Worm (Caenorhabditis elegans): ENCODE data around the gene Y32G9A.2.
A peak's percentile ranks its signal among the peaks of the same experiment; 100 is the strongest.

Y32G9A.2 gene

ce11 chrV:1920105-1920504, 1.8 kb downstream of the Y32G9A.2 start, which contains the start of gene Y32G9A.12:
TSS of gene Y32G9A.12 (minus strand) at chrV:1920205.
- TF ChIP-seq B0261.1 (tag; optimal IDR thresholded peaks at IDR 0.05): no peak
- no peak for TF ChIP-seq akir-1 (GFP tag; optimal IDR thresholded peaks at IDR 0.05)
- no peak for TF ChIP-seq nhr-179 (tag; optimal IDR thresholded peaks at IDR 0.05)
- TF ChIP-seq Y79H2A.3 (GFP tag; conservative IDR thresholded peaks at IDR 0.05): no peak
- TF ChIP-seq tlf-1 (GFP tag; optimal IDR thresholded peaks at IDR 0.05): no peak
- no peak for TF ChIP-seq K12H6.12 (tag; optimal IDR thresholded peaks at IDR 0.05)
- no peak for TF ChIP-seq xnd-1 (tag; optimal IDR thresholded peaks at IDR 0.05)
- no peak for TF ChIP-seq F55B11.4 (tag; optimal IDR thresholded peaks at IDR 0.05; ENCODE audit: borderline replicate concordance, insufficient read depth)
- no peak for TF ChIP-seq F49E8.2 (tag; optimal IDR thresholded peaks at IDR 0.05; ENCODE audit: insufficient read depth)
- TF ChIP-seq atf-7 (tag; optimal IDR thresholded peaks at IDR 0.05): no peak
- no peak for TF ChIP-seq madf-10 (tag; optimal IDR thresholded peaks at IDR 0.05)
- TF ChIP-seq tbp1 (GFP tag; optimal IDR thresholded peaks at IDR 0.05): no peak
- no peak for TF ChIP-seq sptf-2 (GFP tag; optimal IDR thresholded peaks at IDR 0.05)
- TF ChIP-seq let-607 (tag; optimal IDR thresholded peaks at IDR 0.05): no peak

ce11 chrV:1921321-1921720, 3.0 kb downstream of the Y32G9A.2 start, which contains the start of gene gst-37:
TSS of gene gst-37 (plus strand) at chrV:1921621.
- TF ChIP-seq Y53F4B.3 (GFP tag; IDR thresholded peaks at IDR 0.05): no peak
- no peak for TF ChIP-seq Y56A3A.18 (GFP tag; IDR thresholded peaks at IDR 0.05)
- no peak for TF ChIP-seq ceh-27 (GFP tag; optimal IDR thresholded peaks at IDR 0.05)
- TF ChIP-seq unc-130 (GFP tag; optimal IDR thresholded peaks at IDR 0.05): no peak
- no peak for TF ChIP-seq ztf-25 (GFP tag; IDR thresholded peaks at IDR 0.05)
- TF ChIP-seq ceh-58 (GFP tag; IDR thresholded peaks at IDR 0.05): no peak
- TF ChIP-seq let-607 (tag; optimal IDR thresholded peaks at IDR 0.05): no peak
- TF ChIP-seq dox-1 (GFP tag; IDR thresholded peaks at IDR 0.05): no peak
- no peak for TF ChIP-seq attf-3 (GFP tag; conservative IDR thresholded peaks at IDR 0.05)
- TF ChIP-seq attf-5 (GFP tag; optimal IDR thresholded peaks at IDR 0.05): no peak
- no peak for TF ChIP-seq mcd-1 (GFP tag; IDR thresholded peaks at IDR 0.05)
- no peak for TF ChIP-seq ets-4 (GFP tag; optimal IDR thresholded peaks at IDR 0.05)
- no peak for TF ChIP-seq mes-4 (tag; optimal IDR thresholded peaks at IDR 0.05)
- TF ChIP-seq C17E4.6 (GFP tag; IDR thresholded peaks at IDR 0.05): no peak
- TF ChIP-seq sptf-2 (GFP tag; optimal IDR thresholded peaks at IDR 0.05): no peak
- no peak for TF ChIP-seq attf-6 (GFP tag; IDR thresholded peaks at IDR 0.05)
- TF ChIP-seq F57C9.4 (tag; optimal IDR thresholded peaks at IDR 0.05): no peak
- TF ChIP-seq F52B5.7 (tag; optimal IDR thresholded peaks at IDR 0.05): no peak
- TF ChIP-seq lir-1 (GFP tag; conservative IDR thresholded peaks at IDR 0.05): no peak
- TF ChIP-seq ama-1 (optimal IDR thresholded peaks at IDR 0.05): no peak
- TF ChIP-seq ama-1 (GFP tag; optimal IDR thresholded peaks at IDR 0.05): no peak

ce11 chrV:1925487-1925886, 7.2 kb downstream of the Y32G9A.2 start, which contains the start of gene T06A1.1:
TSS of gene T06A1.1 (minus strand) at chrV:1925587.
- no peak for TF ChIP-seq nfya-2 (GFP tag; IDR thresholded peaks at IDR 0.05)

ce11 chrV:1927015-1927414, 8.7 kb downstream of the Y32G9A.2 start, which contains the start of gene T06A1.5:
TSS of gene T06A1.5 (plus strand) at chrV:1927223.
- TF ChIP-seq nhr-80 (tag; optimal IDR thresholded peaks at IDR 0.05): peak; percentile 74
- TF ChIP-seq pbrm-1 (GFP tag; IDR thresholded peaks at IDR 0.05): no peak
- no peak for TF ChIP-seq snpc-3.4 (tag; optimal IDR thresholded peaks at IDR 0.05)
- TF ChIP-seq unc-62 (GFP tag; optimal IDR thresholded peaks at IDR 0.05): no peak
- no peak for TF ChIP-seq ztf-6 (GFP tag; IDR thresholded peaks at IDR 0.05)

Measured in whole organism, young adult.